Worm (Caenorhabditis elegans) whole organism, L2 larva: Measurements from ENCODE around the gene fbxa-111.

Source experiments
- C34F6.9 ChIP-seq: fragments of 150-350 bp; optimal IDR thresholded peaks from 2 replicates; lab custom pipeline; 2014; ENCODE audit warnings: missing biosample characterization, missing genetic modification characterization
- F13H6.1 ChIP-seq: sonication (generic microtip); optimal IDR thresholded peaks from 2 replicates; lab custom pipeline; 2016; ENCODE audit warnings: missing genetic modification characterization, missing compliant biosample characterization
- R02D3.7 ChIP-seq: fragments of 150-350 bp; optimal IDR thresholded peaks from 2 replicates; lab custom pipeline; 2014; ENCODE audit warnings: missing biosample characterization, missing genetic modification characterization
- Y55F3AM.14 ChIP-seq: fragments of 200-800 bp; sonication (Bioruptor generic); optimal IDR thresholded peaks from 2 replicates; lab custom pipeline; 2018; ENCODE audit warnings: mild to moderate bottlenecking, missing genetic modification characterization, missing compliant biosample characterization
- ZK546.5 ChIP-seq: sonication (generic microtip); optimal IDR thresholded peaks from 2 replicates; lab custom pipeline; 2017; ENCODE audit warnings: missing biosample characterization, missing genetic modification characterization
- aly-2 ChIP-seq: fragments of 150-350 bp; optimal IDR thresholded peaks from 2 replicates; lab custom pipeline; 2014; ENCODE audit warnings: missing biosample characterization, missing genetic modification characterization
- ama-1 ChIP-seq: fragments of 150-350 bp; optimal IDR thresholded peaks from 2 replicates; lab custom pipeline; 2018; ENCODE audit warnings: inconsistent platforms
- blmp-1 ChIP-seq: sonication (generic microtip); optimal IDR thresholded peaks from 2 replicates; lab custom pipeline; 2017; ENCODE audit warnings: missing genetic modification characterization, mild to moderate bottlenecking, missing compliant biosample characterization, antibody characterized with exemption, moderate library complexity; ENCODE audit not compliant: insufficient read depth
- ceh-16 ChIP-seq: fragments of 150-350 bp; optimal IDR thresholded peaks from 2 replicates; lab custom pipeline; 2014; ENCODE audit warnings: missing biosample characterization, missing genetic modification characterization
- ceh-82 ChIP-seq: fragments of 150-350 bp; optimal IDR thresholded peaks from 2 replicates; lab custom pipeline; 2014; ENCODE audit warnings: missing biosample characterization, missing genetic modification characterization
- egl-27 ChIP-seq: sonication (generic microtip); optimal IDR thresholded peaks from 3 replicates; lab custom pipeline; 2017; ENCODE audit warnings: missing biosample characterization, missing genetic modification reagents, missing genetic modification characterization
- elt-1 ChIP-seq: fragments of 150-350 bp; optimal IDR thresholded peaks from 2 replicates; lab custom pipeline; 2014; ENCODE audit warnings: missing biosample characterization, missing genetic modification characterization
- gmeb-1 ChIP-seq: fragments of 150-350 bp; optimal IDR thresholded peaks from 2 replicates; lab custom pipeline; 2014; ENCODE audit warnings: missing biosample characterization, missing genetic modification characterization
- lin-11 ChIP-seq: fragments of 150-350 bp; sonication (generic microtip); optimal IDR thresholded peaks from 2 replicates; lab custom pipeline; 2014; ENCODE audit warnings: missing biosample characterization, missing genetic modification characterization, inconsistent platforms, mixed read lengths
- lin-39 ChIP-seq: fragments of 150-350 bp; optimal IDR thresholded peaks from 2 replicates; lab custom pipeline; 2014; ENCODE audit warnings: missing biosample characterization, missing genetic modification reagents, missing genetic modification characterization
- mdl-1 ChIP-seq, 2 experiments: fragments of 150-350 bp in 1 of 2; sonication (generic microtip) in 1 of 2; optimal IDR thresholded peaks; 2 replicates each; lab custom pipeline; 2017; ENCODE audit warnings: missing biosample characterization in 2 of 2, missing genetic modification characterization in 2 of 2
- nhr-10 ChIP-seq: sonication (generic microtip); optimal IDR thresholded peaks from 2 replicates; lab custom pipeline; 2017; ENCODE audit warnings: missing biosample characterization, missing genetic modification characterization
- nhr-11 ChIP-seq: fragments of 150-350 bp; optimal IDR thresholded peaks from 2 replicates; lab custom pipeline; 2014; ENCODE audit warnings: missing biosample characterization, missing genetic modification characterization
- nhr-129 ChIP-seq: fragments of 150-350 bp; optimal IDR thresholded peaks from 2 replicates; lab custom pipeline; 2014; ENCODE audit warnings: missing biosample characterization, missing genetic modification characterization
- nhr-21 ChIP-seq: fragments of 150-350 bp; optimal IDR thresholded peaks from 2 replicates; lab custom pipeline; 2014; ENCODE audit warnings: missing biosample characterization, missing genetic modification characterization
- nhr-23 ChIP-seq: fragments of 150-350 bp; optimal IDR thresholded peaks from 2 replicates; lab custom pipeline; 2014; ENCODE audit warnings: missing biosample characterization, missing genetic modification reagents, missing genetic modification characterization
- nhr-237 ChIP-seq: fragments of 150-350 bp; optimal IDR thresholded peaks from 2 replicates; lab custom pipeline; 2014; ENCODE audit warnings: missing biosample characterization, missing genetic modification characterization
- nhr-25 ChIP-seq: fragments of 150-350 bp; sonication (generic microtip); optimal IDR thresholded peaks from 3 replicates; lab custom pipeline; 2014; ENCODE audit warnings: missing biosample characterization, missing genetic modification characterization
- nhr-6 ChIP-seq: fragments of 150-350 bp; optimal IDR thresholded peaks from 2 replicates; lab custom pipeline; 2014; ENCODE audit warnings: missing biosample characterization, missing genetic modification characterization
- nhr-77 ChIP-seq: fragments of 150-350 bp; optimal IDR thresholded peaks from 2 replicates; lab custom pipeline; 2014; ENCODE audit warnings: missing biosample characterization, missing genetic modification characterization
- peb-1 ChIP-seq: fragments of 150-350 bp; optimal IDR thresholded peaks from 2 replicates; lab custom pipeline; 2014; ENCODE audit warnings: missing biosample characterization, missing genetic modification characterization
- sma-3 ChIP-seq: sonication (generic microtip); optimal IDR thresholded peaks from 2 replicates; lab custom pipeline; 2016; ENCODE audit warnings: missing genetic modification reagents, missing genetic modification characterization, missing compliant biosample characterization
- sma-9 ChIP-seq, 2 experiments: fragments of 150-350 bp in 1 of 2; sonication (generic microtip) in 1 of 2; optimal IDR thresholded peaks; 2 replicates each; lab custom pipeline; 2014 to 2016; ENCODE audit warnings: missing genetic modification characterization in 2 of 2, mild to moderate bottlenecking in 1 of 2, missing biosample characterization in 1 of 2, missing compliant biosample characterization in 1 of 2, missing genetic modification reagents in 1 of 2, moderate library complexity in 1 of 2
- snpc-4 ChIP-seq: fragments of 150-350 bp; optimal IDR thresholded peaks from 2 replicates; lab custom pipeline; 2014; ENCODE audit warnings: missing biosample characterization, missing genetic modification characterization
- unc-39 ChIP-seq: fragments of 150-350 bp; optimal IDR thresholded peaks from 2 replicates; lab custom pipeline; 2014; ENCODE audit warnings: missing biosample characterization, missing genetic modification characterization
- unc-62 ChIP-seq: fragments of 150-350 bp; optimal IDR thresholded peaks from 2 replicates; lab custom pipeline; 2014; ENCODE audit warnings: missing biosample characterization, missing genetic modification reagents, missing genetic modification characterization
- zag-1 ChIP-seq: fragments of 150-350 bp; optimal IDR thresholded peaks from 2 replicates; lab custom pipeline; 2014; ENCODE audit warnings: missing biosample characterization, missing genetic modification characterization
- ztf-11 ChIP-seq: sonication (generic microtip); optimal IDR thresholded peaks from 2 replicates; lab custom pipeline; 2017; ENCODE audit warnings: missing biosample characterization, missing genetic modification characterization
- ztf-4 ChIP-seq: fragments of 150-350 bp; optimal IDR thresholded peaks from 2 replicates; lab custom pipeline; 2014; ENCODE audit warnings: missing biosample characterization, missing genetic modification characterization

fbxa-111 gene

ce11 chrV:16965655-16966054 lies 16.1 kb upstream of the fbxa-111 start, which contains the start of gene efl-1 (continued):
- no peak for TF ChIP-seq nhr-23 (tag; lab: Kevin White, UChicago)
- peak; percentile 93 for TF ChIP-seq snpc-4 (tag; lab: Kevin White, UChicago)
- no peak for TF ChIP-seq nhr-11 (tag; lab: Kevin White, UChicago)
- peak; percentile 29 for TF ChIP-seq R02D3.7
- peak; percentile 13 for TF ChIP-seq Y55F3AM.14 (GFP tag; lab: Kevin White, UChicago)

- TF ChIP-seq ceh-16 (tag; lab: Kevin White, UChicago) (no peak), F13H6.1 (tag; lab: Kevin White, UChicago) (no peak), lin-11 (tag; lab: Kevin White, UChicago) (no peak), ZK546.5 (no peak), peb-1 (no peak), mdl-1 (tag; optimal IDR thresholded peaks at IDR 0.05; lab: Kevin White, UChicago) (no peak)
These were observed 9.5 kb upstream of the fbxa-111 start for ce11 chrV:16958975-16959374.

- TF ChIP-seq Y55F3AM.14 (GFP tag; lab: Kevin White, UChicago) (no peak), unc-62 (no peak), peb-1 (no peak), mdl-1 (tag; optimal IDR thresholded peaks at IDR 0.05; lab: Kevin White, UChicago) (no peak), ztf-11 (tag; lab: Kevin White, UChicago) (no peak)
These were observed 6.7 kb upstream of the fbxa-111 start, which contains the start of gene clec-239 for ce11 chrV:16956229-16956628. Gene clec-239, plus strand, starts transcription at chrV:16956529.

DNA sequence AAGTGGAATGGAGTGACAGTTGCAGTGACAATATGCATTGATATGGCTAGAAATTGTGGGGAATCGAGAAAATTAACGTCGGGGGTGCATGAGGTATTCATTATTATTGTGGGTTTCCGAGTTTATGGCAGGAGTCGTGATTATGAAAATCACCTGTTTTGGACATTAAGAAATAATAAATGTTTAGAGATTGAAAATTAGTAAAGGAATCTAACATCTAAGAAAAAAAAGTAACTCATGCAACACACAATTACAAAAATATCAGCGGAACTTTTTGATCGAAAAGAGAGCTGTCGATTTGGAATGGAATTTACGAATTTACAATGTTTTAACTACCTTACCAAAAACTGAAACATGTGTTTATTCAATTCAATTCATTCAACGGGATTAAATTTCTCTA lies 5.3 kb upstream of the fbxa-111 start, which contains the start of gene srh-206:
srh-206 (minus strand) TSS at position 101 of the 400 bp plus-strand sequence.
- TF ChIP-seq peb-1 (no peak), blmp-1 (tag; lab: Kevin White, UChicago) (no peak), nhr-10 (tag; lab: Kevin White, UChicago) (no peak), unc-39 (tag; lab: Kevin White, UChicago) (no peak), lin-11 (tag; lab: Kevin White, UChicago) (no peak), aly-2 (tag; lab: Kevin White, UChicago) (no peak), nhr-6 (no peak), egl-27 (no peak), elt-1 (tag; lab: Kevin White, UChicago) (no peak), sma-3 (no peak), nhr-237 (tag; lab: Kevin White, UChicago) (no peak), ceh-16 (tag; lab: Kevin White, UChicago) (no peak), snpc-4 (tag; lab: Kevin White, UChicago) (no peak), gmeb-1 (tag; lab: Kevin White, UChicago) (no peak)

- TF ChIP-seq sma-9 (GFP tag; optimal IDR thresholded peaks at IDR 0.05; lab: Kevin White, UChicago) (no peak), sma-9 (tag; optimal IDR thresholded peaks at IDR 0.05; lab: Kevin White, UChicago) (no peak), ama-1 (lab: Kevin White, UChicago) (no peak)
These were observed 2.0 kb upstream of the fbxa-111 start, which contains the start of gene clec-238 for ce11 chrV:16951504-16951903. Gene clec-238, plus strand, starts transcription at chrV:16951804.

- no peak for TF ChIP-seq C34F6.9 (tag; lab: Kevin White, UChicago)
- TF ChIP-seq ztf-4 (tag; lab: Kevin White, UChicago): no peak
- TF ChIP-seq ceh-82: no peak
- TF ChIP-seq nhr-25 (tag; lab: Kevin White, UChicago): no peak
- TF ChIP-seq nhr-129: no peak
- no peak for TF ChIP-seq nhr-11 (tag; lab: Kevin White, UChicago)
- no peak for TF ChIP-seq blmp-1 (tag; lab: Kevin White, UChicago)
- TF ChIP-seq ztf-11 (tag; lab: Kevin White, UChicago): no peak
- TF ChIP-seq zag-1: no peak
- TF ChIP-seq unc-39 (tag; lab: Kevin White, UChicago): no peak
- TF ChIP-seq ZK546.5: no peak
- TF ChIP-seq nhr-21: no peak
- TF ChIP-seq lin-39 (tag; lab: Kevin White, UChicago): no peak
- TF ChIP-seq R02D3.7: no peak
- TF ChIP-seq ama-1 (lab: Kevin White, UChicago): no peak
- no peak for TF ChIP-seq nhr-237 (tag; lab: Kevin White, UChicago)
- TF ChIP-seq sma-3: no peak
- no peak for TF ChIP-seq nhr-77 (tag; lab: Kevin White, UChicago)
- TF ChIP-seq nhr-6: no peak
These were observed 527 bp upstream of the fbxa-111 start for ce11 chrV:16950036-16950435.
